Fruit fly (Drosophila melanogaster) whole organism, prepupa: Measurements from ENCODE around the gene CG16903.
A peak's percentile ranks its signal among the peaks of the same experiment; 100 is the strongest.

ENCODE experiments used
- CG6163 ChIP-seq: fragments of 200-800 bp; sonication (Bioruptor generic); IDR thresholded peaks from 3 replicates; pipeline ENCODE4 v1.3.6; 2022; ENCODE audit warnings: missing biosample characterization, missing genetic modification characterization
- CG6854 ChIP-seq: fragments of 200-800 bp; sonication (Bioruptor generic); optimal IDR thresholded peaks from 2 replicates; lab custom pipeline; 2017; ENCODE audit warnings: missing biosample characterization, mild to moderate bottlenecking, missing genetic modification characterization
- CG8319 ChIP-seq: fragments of 200-800 bp; sonication (Bioruptor generic); optimal IDR thresholded peaks from 3 replicates; lab custom pipeline; 2016; ENCODE audit warnings: missing biosample characterization, missing genetic modification characterization
- Hr39 ChIP-seq: fragments of 200-800 bp; sonication (Bioruptor generic); optimal IDR thresholded peaks from 2 replicates; lab custom pipeline; 2016; ENCODE audit warnings: missing biosample characterization, missing genetic modification characterization
- Lpt ChIP-seq: fragments of 200-800 bp; sonication (Bioruptor generic); optimal IDR thresholded peaks from 3 replicates; lab custom pipeline; 2016; ENCODE audit warnings: missing biosample characterization, missing genetic modification characterization
- Met ChIP-seq: fragments of 200-800 bp; sonication (Bioruptor generic); optimal IDR thresholded peaks from 3 replicates; lab custom pipeline; 2016; ENCODE audit warnings: missing biosample characterization, missing genetic modification characterization
- net ChIP-seq: fragments of 200-800 bp; sonication (Bioruptor generic); optimal IDR thresholded peaks from 3 replicates; lab custom pipeline; 2016; ENCODE audit warnings: missing biosample characterization, missing genetic modification characterization

DNA sequence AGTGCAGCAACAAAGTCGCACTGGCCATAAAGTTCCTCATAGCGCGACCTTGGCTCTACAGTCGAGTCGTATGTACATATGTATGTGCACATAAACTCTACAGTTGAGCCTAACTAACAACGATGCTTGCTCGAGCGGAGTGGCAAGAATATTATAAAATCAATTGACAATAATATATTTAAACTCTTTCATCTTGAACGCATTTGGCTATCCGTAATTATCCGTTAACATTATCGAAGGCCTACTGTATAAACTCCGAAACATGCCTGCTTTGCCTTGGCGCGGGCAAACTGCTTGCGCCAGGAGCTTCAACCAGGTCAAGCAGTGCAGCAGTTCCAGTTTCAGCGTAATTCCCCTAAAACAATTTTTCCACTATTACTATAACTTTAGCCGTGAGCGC, 28.4 kb upstream of the CG16903 start:
- TF ChIP-seq Met (GFP tag; lab: Kevin White, UChicago), result no peak
- TF ChIP-seq net, result no peak
- TF ChIP-seq CG8319 (GFP tag; lab: Kevin White, UChicago), result no peak
- no peak for TF ChIP-seq CG6854
- TF ChIP-seq Hr39, result no peak
- TF ChIP-seq CG6163 (GFP tag; lab: Robert Waterston, UW), result peak; percentile 75
- no peak for TF ChIP-seq Lpt
